Worm (Caenorhabditis elegans) whole organism, mixed stage, embryonic: ENCODE data around the gene math-38.

Source experiments
- M03D4.4 ChIP-seq: sonication (generic microtip); optimal IDR thresholded peaks from 2 replicates; lab custom pipeline; 2017; ENCODE audit warnings: mild to moderate bottlenecking, missing genetic modification characterization, missing compliant biosample characterization
- bed-3 ChIP-seq: fragments of 200-800 bp; sonication (Bioruptor generic); optimal IDR thresholded peaks from 3 replicates; lab custom pipeline; 2018; ENCODE audit warnings: mild to moderate bottlenecking, missing genetic modification characterization, moderate library complexity, missing compliant biosample characterization
- blmp-1 ChIP-seq: fragments of 150-350 bp; optimal IDR thresholded peaks from 2 replicates; lab custom pipeline; 2014; ENCODE audit warnings: missing biosample characterization, missing genetic modification characterization
- ceh-39 ChIP-seq: fragments of 150-350 bp; optimal IDR thresholded peaks from 2 replicates; lab custom pipeline; 2014; ENCODE audit warnings: missing biosample characterization, missing genetic modification characterization
- ceh-43 ChIP-seq: fragments of 200-800 bp; sonication (Bioruptor generic); optimal IDR thresholded peaks from 2 replicates; lab custom pipeline; 2018; ENCODE audit warnings: mild to moderate bottlenecking, missing genetic modification characterization, moderate library complexity, missing compliant biosample characterization
- ceh-83 ChIP-seq: fragments of 200-800 bp; sonication (Bioruptor generic); optimal IDR thresholded peaks from 2 replicates; lab custom pipeline; 2018; ENCODE audit warnings: mild to moderate bottlenecking, missing genetic modification characterization, missing compliant biosample characterization
- ces-1 ChIP-seq: fragments of 150-350 bp; optimal IDR thresholded peaks from 2 replicates; lab custom pipeline; 2014; ENCODE audit warnings: missing biosample characterization, missing genetic modification reagents, missing genetic modification characterization
- cnd-1 ChIP-seq: fragments of 200-800 bp; sonication (Bioruptor generic); optimal IDR thresholded peaks from 2 replicates; lab custom pipeline; 2018; ENCODE audit warnings: mild to moderate bottlenecking, missing genetic modification characterization, missing compliant biosample characterization
- drap-1 ChIP-seq: fragments of 200-800 bp; sonication (Bioruptor generic); optimal IDR thresholded peaks from 3 replicates; lab custom pipeline; 2018; ENCODE audit warnings: mild to moderate bottlenecking, missing genetic modification characterization, missing compliant biosample characterization
- elt-1 ChIP-seq: sonication (generic microtip); optimal IDR thresholded peaks from 2 replicates; lab custom pipeline; 2017; ENCODE audit warnings: missing genetic modification characterization, mild to moderate bottlenecking, missing compliant biosample characterization, antibody characterized with exemption, moderate library complexity, borderline replicate concordance; ENCODE audit not compliant: insufficient read depth
- elt-3 ChIP-seq: fragments of 150-350 bp; optimal IDR thresholded peaks from 2 replicates; lab custom pipeline; 2014; ENCODE audit warnings: missing biosample characterization, missing genetic modification characterization
- flh-1 ChIP-seq: fragments of 200-800 bp; sonication (Bioruptor generic); optimal IDR thresholded peaks from 2 replicates; lab custom pipeline; 2018; ENCODE audit warnings: mild to moderate bottlenecking, missing genetic modification characterization, moderate library complexity, missing compliant biosample characterization
- ham-2 ChIP-seq: fragments of 200-800 bp; sonication (Bioruptor generic); optimal IDR thresholded peaks from 2 replicates; lab custom pipeline; 2018; ENCODE audit warnings: mild to moderate bottlenecking, missing genetic modification characterization, missing compliant biosample characterization
- hlh-1 ChIP-seq: fragments of 150-350 bp; optimal IDR thresholded peaks from 2 replicates; lab custom pipeline; 2014; ENCODE audit warnings: missing biosample characterization, missing genetic modification reagents, missing genetic modification characterization
- lin-13 ChIP-seq: fragments of 150-350 bp; optimal IDR thresholded peaks from 2 replicates; lab custom pipeline; 2014; ENCODE audit warnings: missing biosample characterization, missing genetic modification characterization
- lin-32 ChIP-seq: fragments of 200-800 bp; sonication (Bioruptor generic); optimal IDR thresholded peaks from 2 replicates; lab custom pipeline; 2018; ENCODE audit warnings: mild to moderate bottlenecking, missing genetic modification characterization, missing compliant biosample characterization
- lsy-2 ChIP-seq: fragments of 150-350 bp; optimal IDR thresholded peaks from 2 replicates; lab custom pipeline; 2014; ENCODE audit warnings: missing biosample characterization, missing genetic modification characterization
- mab-5 ChIP-seq: fragments of 150-350 bp; optimal IDR thresholded peaks from 2 replicates; lab custom pipeline; 2014; ENCODE audit warnings: missing biosample characterization, missing genetic modification characterization
- mep-1 ChIP-seq: fragments of 150-350 bp; optimal IDR thresholded peaks from 2 replicates; lab custom pipeline; 2017; ENCODE audit warnings: missing biosample characterization, missing genetic modification reagents, missing genetic modification characterization, inconsistent platforms
- mls-2 ChIP-seq: sonication (generic microtip); optimal IDR thresholded peaks from 2 replicates; lab custom pipeline; 2016; ENCODE audit warnings: mild to moderate bottlenecking, missing genetic modification characterization, moderate library complexity, missing compliant biosample characterization
- nhr-237 ChIP-seq: fragments of 150-350 bp; optimal IDR thresholded peaks from 2 replicates; lab custom pipeline; 2014; ENCODE audit warnings: missing biosample characterization, missing genetic modification characterization
- nhr-28 ChIP-seq: fragments of 150-350 bp; optimal IDR thresholded peaks from 2 replicates; lab custom pipeline; 2014; ENCODE audit warnings: missing biosample characterization, missing genetic modification characterization
- nhr-76 ChIP-seq: sonication (generic microtip); optimal IDR thresholded peaks from 2 replicates; lab custom pipeline; 2017; ENCODE audit warnings: missing biosample characterization, missing genetic modification characterization
- pha-4 ChIP-seq: fragments of 150-350 bp; optimal IDR thresholded peaks from 2 replicates; lab custom pipeline; 2018; ENCODE audit warnings: missing biosample characterization, missing genetic modification reagents, missing genetic modification characterization
- sem-2 ChIP-seq: fragments of 200-800 bp; sonication (Bioruptor generic); optimal IDR thresholded peaks from 2 replicates; lab custom pipeline; 2018; ENCODE audit warnings: mild to moderate bottlenecking, missing genetic modification characterization, missing compliant biosample characterization
- tbx-8 ChIP-seq: fragments of 200-800 bp; sonication (Bioruptor generic); optimal IDR thresholded peaks from 2 replicates; lab custom pipeline; 2018; ENCODE audit warnings: mild to moderate bottlenecking, missing genetic modification characterization, moderate library complexity, missing compliant biosample characterization
- unc-120 ChIP-seq: sonication (generic microtip); optimal IDR thresholded peaks from 2 replicates; lab custom pipeline; 2017; ENCODE audit warnings: missing genetic modification characterization, missing compliant biosample characterization; ENCODE audit not compliant: poor library complexity, severe bottlenecking
- unc-39 ChIP-seq: fragments of 150-350 bp; optimal IDR thresholded peaks from 2 replicates; lab custom pipeline; 2014; ENCODE audit warnings: missing biosample characterization, missing genetic modification characterization
- unc-62 ChIP-seq: fragments of 150-350 bp; optimal IDR thresholded peaks from 2 replicates; lab custom pipeline; 2014; ENCODE audit warnings: missing biosample characterization, missing genetic modification reagents, missing genetic modification characterization
- zip-8 ChIP-seq: fragments of 150-350 bp; optimal IDR thresholded peaks from 2 replicates; lab custom pipeline; 2014; ENCODE audit warnings: missing biosample characterization, missing genetic modification characterization
- ztf-11 ChIP-seq: fragments of 150-350 bp; optimal IDR thresholded peaks from 2 replicates; lab custom pipeline; 2014; ENCODE audit warnings: missing biosample characterization, missing genetic modification characterization

The math-38 gene

DNA sequence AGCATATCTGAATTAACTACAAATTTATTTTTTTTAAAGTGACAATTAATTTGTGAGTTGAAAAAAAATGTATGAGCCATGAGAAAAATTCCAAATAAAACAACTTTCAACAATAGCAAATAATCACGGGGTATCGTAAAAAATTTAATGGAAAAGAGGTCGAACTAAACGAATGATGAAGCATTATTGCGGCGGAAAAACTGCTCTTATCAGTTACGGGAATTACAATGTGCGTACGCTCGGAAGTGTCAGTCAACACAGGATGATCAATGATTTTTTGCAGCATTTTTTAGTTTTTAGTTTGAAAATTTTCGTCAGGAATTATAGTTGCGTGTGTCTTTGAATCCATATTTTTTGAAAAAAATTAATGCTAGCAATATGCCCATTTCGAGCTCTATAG, 3.0 kb downstream of the math-38 start:
- TF ChIP-seq blmp-1 (tag; lab: Kevin White, UChicago) (no peak), cnd-1 (no peak), hlh-1 (tag; lab: Kevin White, UChicago) (no peak), lin-13 (no peak), nhr-76 (tag; lab: Kevin White, UChicago) (no peak), bed-3 (GFP tag; lab: Kevin White, UChicago) (no peak), nhr-237 (tag; lab: Kevin White, UChicago) (no peak), elt-1 (no peak), mab-5 (tag; lab: Kevin White, UChicago) (no peak), flh-1 (GFP tag; lab: Kevin White, UChicago) (no peak), drap-1 (GFP tag; lab: Kevin White, UChicago) (no peak), elt-3 (no peak)

DNA sequence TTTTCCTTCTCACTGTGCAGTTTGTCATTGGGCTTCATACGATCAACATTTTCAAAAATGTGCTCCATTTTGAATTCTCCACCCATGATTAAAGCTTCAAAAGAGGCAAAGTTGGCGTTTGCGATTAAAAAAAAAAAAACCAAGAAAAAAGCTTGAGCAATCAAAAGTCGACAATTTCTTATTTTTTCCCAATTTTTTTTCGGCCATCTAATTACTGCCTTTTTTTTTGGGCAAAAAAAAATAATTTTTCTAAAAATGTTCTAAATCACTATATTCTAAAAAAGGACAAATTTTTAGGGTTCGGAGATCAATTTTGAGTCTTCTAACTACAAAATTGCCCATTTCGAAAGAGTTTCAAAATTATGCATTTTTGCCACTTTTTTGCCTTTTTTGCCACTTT, 3.8 kb downstream of the math-38 start, which contains the start of gene K05F6.10:
Gene K05F6.10, minus strand, starts transcription at position 101 of the 400 bp plus-strand sequence.
- no peak for TF ChIP-seq nhr-237 (tag; lab: Kevin White, UChicago)
- TF ChIP-seq pha-4 (tag; lab: Kevin White, UChicago), result no peak
- TF ChIP-seq mls-2 (tag; lab: Kevin White, UChicago), result no peak
- no peak for TF ChIP-seq unc-39 (tag; lab: Kevin White, UChicago)
- no peak for TF ChIP-seq tbx-8 (GFP tag; lab: Kevin White, UChicago)
- no peak for TF ChIP-seq zip-8 (tag; lab: Kevin White, UChicago)
- no peak for TF ChIP-seq mep-1 (tag; lab: Kevin White, UChicago)
- TF ChIP-seq unc-62 (GFP tag; lab: Kevin White, UChicago), result no peak
- TF ChIP-seq lsy-2 (tag; lab: Kevin White, UChicago), result no peak
- TF ChIP-seq ceh-43, result no peak
- no peak for TF ChIP-seq ceh-39 (tag; lab: Kevin White, UChicago)
- no peak for TF ChIP-seq nhr-28 (tag; lab: Kevin White, UChicago)
- TF ChIP-seq ceh-83 (GFP tag; lab: Kevin White, UChicago), result no peak
- TF ChIP-seq unc-120 (tag; lab: Kevin White, UChicago), result no peak
- TF ChIP-seq elt-1, result no peak
- no peak for TF ChIP-seq M03D4.4 (tag; lab: Kevin White, UChicago)
- TF ChIP-seq sem-2 (GFP tag; lab: Kevin White, UChicago), result no peak
- no peak for TF ChIP-seq nhr-76 (tag; lab: Kevin White, UChicago)

DNA sequence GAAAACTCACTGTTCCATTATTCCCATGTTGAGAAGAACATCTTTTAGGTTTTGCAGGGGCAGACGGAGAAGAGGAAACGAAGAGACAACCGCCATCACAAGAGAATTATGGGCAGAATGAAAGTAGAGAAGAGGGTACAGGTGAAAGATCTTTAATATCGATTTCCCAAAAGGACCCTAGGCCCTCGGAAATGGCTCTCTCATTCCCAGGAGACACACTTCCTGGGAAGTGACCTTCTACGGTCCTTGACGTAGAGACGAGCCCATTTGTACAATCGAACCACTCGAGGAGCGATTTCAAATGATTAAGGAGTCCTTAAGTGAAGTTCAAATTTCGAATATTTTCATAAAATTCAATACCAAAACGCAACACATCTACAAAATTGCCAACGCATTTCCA, 8.8 kb downstream of the math-38 start, which contains the start of gene fbxb-46:
Gene fbxb-46, minus strand, starts transcription at position 101 of the 400 bp plus-strand sequence.
- TF ChIP-seq hlh-1 (tag; lab: Kevin White, UChicago), result no peak
- TF ChIP-seq ztf-11, result no peak
- TF ChIP-seq blmp-1 (tag; lab: Kevin White, UChicago), result no peak
- TF ChIP-seq nhr-28 (tag; lab: Kevin White, UChicago), result no peak
- TF ChIP-seq unc-39 (tag; lab: Kevin White, UChicago), result no peak
- no peak for TF ChIP-seq bed-3 (GFP tag; lab: Kevin White, UChicago)
- no peak for TF ChIP-seq pha-4 (tag; lab: Kevin White, UChicago)
- TF ChIP-seq mab-5 (tag; lab: Kevin White, UChicago), result no peak
- no peak for TF ChIP-seq unc-62 (GFP tag; lab: Kevin White, UChicago)
- TF ChIP-seq mep-1 (tag; lab: Kevin White, UChicago), result no peak
- no peak for TF ChIP-seq ham-2 (GFP tag; lab: Kevin White, UChicago)
- no peak for TF ChIP-seq tbx-8 (GFP tag; lab: Kevin White, UChicago)
- no peak for TF ChIP-seq ces-1 (GFP tag; lab: Kevin White, UChicago)
- TF ChIP-seq lin-13, result no peak
- TF ChIP-seq ceh-43, result no peak
- TF ChIP-seq sem-2 (GFP tag; lab: Kevin White, UChicago), result no peak
- TF ChIP-seq cnd-1, result no peak

ce11 chrII:1568214-1568613, 11.6 kb downstream of the math-38 start, which contains the start of gene fbxb-49:
Gene fbxb-49, plus strand, starts transcription at chrII:1568514.
- TF ChIP-seq lin-32, result no peak
- TF ChIP-seq ceh-43, result no peak
- TF ChIP-seq drap-1 (GFP tag; lab: Kevin White, UChicago), result no peak
- no peak for TF ChIP-seq ceh-83 (GFP tag; lab: Kevin White, UChicago)
- no peak for TF ChIP-seq pha-4 (tag; lab: Kevin White, UChicago)
- no peak for TF ChIP-seq ztf-11
- no peak for TF ChIP-seq unc-39 (tag; lab: Kevin White, UChicago)
- no peak for TF ChIP-seq flh-1 (GFP tag; lab: Kevin White, UChicago)
- TF ChIP-seq lin-13, result no peak
